Worm (Caenorhabditis elegans) whole organism, early embryonic: ENCODE measurements around the gene T25E12.6.

ENCODE experiments used
- B0310.2 ChIP-seq: sonication (generic microtip); optimal IDR thresholded peaks from 2 replicates; lab custom pipeline; 2016; ENCODE audit warnings: mild to moderate bottlenecking, missing genetic modification characterization, missing compliant biosample characterization
- F13C5.2 ChIP-seq: sonication (generic microtip); optimal IDR thresholded peaks from 2 replicates; lab custom pipeline; 2017; ENCODE audit warnings: mild to moderate bottlenecking, missing genetic modification characterization, inconsistent platforms, missing compliant biosample characterization
- aly-1 ChIP-seq: sonication (generic microtip); optimal IDR thresholded peaks from 2 replicates; lab custom pipeline; 2016; ENCODE audit warnings: missing genetic modification characterization, missing compliant biosample characterization
- ama-1 ChIP-seq: fragments of 150-350 bp; optimal IDR thresholded peaks from 2 replicates; lab custom pipeline; 2014
- ceh-13 ChIP-seq: fragments of 200-800 bp; sonication (Bioruptor generic); optimal IDR thresholded peaks from 2 replicates; lab custom pipeline; 2018; ENCODE audit warnings: mild to moderate bottlenecking, missing genetic modification characterization, missing compliant biosample characterization
- ets-7 ChIP-seq: sonication (generic microtip); optimal IDR thresholded peaks from 2 replicates; lab custom pipeline; 2016; ENCODE audit warnings: missing genotype, missing genetic modification characterization, missing compliant biosample characterization
- flt-1 ChIP-seq: fragments of 200-800 bp; sonication (Bioruptor generic); IDR thresholded peaks from 2 replicates; pipeline ENCODE4 v1.3.6; 2022; ENCODE audit warnings: missing genetic modification characterization, missing compliant biosample characterization
- hmbx-1 ChIP-seq: sonication (generic microtip); optimal IDR thresholded peaks from 2 replicates; lab custom pipeline; 2016; ENCODE audit warnings: mild to moderate bottlenecking, missing genetic modification characterization, missing compliant biosample characterization
- hnd-1 ChIP-seq: sonication (generic microtip); optimal IDR thresholded peaks from 2 replicates; lab custom pipeline; 2016; ENCODE audit warnings: missing genetic modification characterization, missing compliant biosample characterization
- pes-1 ChIP-seq: fragments of 200-800 bp; sonication (Bioruptor generic); IDR thresholded peaks from 2 replicates; pipeline ENCODE4 v1.3.6; 2022; ENCODE audit warnings: missing genetic modification reagents, missing genetic modification characterization, missing compliant biosample characterization
- scrt-1 ChIP-seq: fragments of 200-800 bp; sonication (Bioruptor generic); IDR thresholded peaks from 2 replicates; pipeline ENCODE4 v1.3.6; 2022; ENCODE audit warnings: missing genetic modification characterization, missing compliant biosample characterization
- sea-1 ChIP-seq: fragments of 200-800 bp; sonication (Bioruptor generic); conservative IDR thresholded peaks from 2 replicates; pipeline ENCODE4 v1.3.6; 2022; ENCODE audit warnings: missing genetic modification characterization, missing compliant biosample characterization
- tbx-11 ChIP-seq: fragments of 200-800 bp; sonication (Bioruptor generic); IDR thresholded peaks from 2 replicates; pipeline ENCODE4 v1.3.6; 2022; ENCODE audit warnings: missing genetic modification characterization, missing compliant biosample characterization
- tbx-37 ChIP-seq: fragments of 200-800 bp; sonication (Bioruptor generic); conservative IDR thresholded peaks from 2 replicates; pipeline ENCODE4 v1.3.6; 2022; ENCODE audit warnings: missing genetic modification reagents, missing genetic modification characterization, missing compliant biosample characterization
- tra-4 ChIP-seq: sonication (generic microtip); optimal IDR thresholded peaks from 2 replicates; lab custom pipeline; 2017; ENCODE audit warnings: missing genetic modification characterization, missing compliant biosample characterization

The T25E12.6 gene

ce11 chrV:16792717-16793116, 50.5 kb downstream of the T25E12.6 start:
- no peak for TF ChIP-seq hnd-1 (tag; lab: Kevin White, UChicago)
- TF ChIP-seq pes-1 = no peak
- no peak for TF ChIP-seq tra-4 (tag; lab: Kevin White, UChicago)
- TF ChIP-seq ets-7 (tag; lab: Kevin White, UChicago) = no peak
- no peak for TF ChIP-seq tbx-37 (GFP tag; lab: Robert Waterston, UW)
- TF ChIP-seq tbx-11 (GFP tag; lab: Robert Waterston, UW) = no peak
- no peak for TF ChIP-seq scrt-1 (GFP tag; lab: Robert Waterston, UW)
- no peak for TF ChIP-seq aly-1 (tag; lab: Kevin White, UChicago)
- no peak for TF ChIP-seq sea-1
- TF ChIP-seq F13C5.2 (tag; lab: Kevin White, UChicago) = no peak
- TF ChIP-seq ama-1 (lab: Kevin White, UChicago) = no peak
- TF ChIP-seq hmbx-1 (tag; lab: Kevin White, UChicago) = no peak
- no peak for TF ChIP-seq B0310.2 (tag; lab: Kevin White, UChicago)
- no peak for TF ChIP-seq ceh-13

ce11 chrV:16793312-16793711, 51.1 kb downstream of the T25E12.6 start:
- no peak for TF ChIP-seq sea-1
- TF ChIP-seq ceh-13 = no peak
- no peak for TF ChIP-seq tbx-11 (GFP tag; lab: Robert Waterston, UW)
- no peak for TF ChIP-seq hmbx-1 (tag; lab: Kevin White, UChicago)
- TF ChIP-seq hnd-1 (tag; lab: Kevin White, UChicago) = no peak
- no peak for TF ChIP-seq F13C5.2 (tag; lab: Kevin White, UChicago)
- no peak for TF ChIP-seq pes-1
- no peak for TF ChIP-seq tra-4 (tag; lab: Kevin White, UChicago)
- TF ChIP-seq aly-1 (tag; lab: Kevin White, UChicago) = no peak

ce11 chrV:16794079-16794478, 51.9 kb downstream of the T25E12.6 start:
- TF ChIP-seq B0310.2 (tag; lab: Kevin White, UChicago) = no peak
- TF ChIP-seq pes-1 = no peak
- no peak for TF ChIP-seq flt-1 (GFP tag; lab: Robert Waterston, UW)
